Fruit fly (Drosophila melanogaster) whole organism, wandering third instar larva: ENCODE data around the gene mus301.
A peak's percentile ranks its signal among the peaks of the same experiment; 100 is the strongest.

Source experiments
- Abd-B ChIP-seq: fragments of >200 bp; optimal IDR thresholded peaks from 2 replicates; lab custom pipeline; 2017; ENCODE audit warnings: missing biosample characterization, missing genetic modification characterization
- HLH106 ChIP-seq: fragments of 200-800 bp; optimal IDR thresholded peaks from 3 replicates; lab custom pipeline; 2019; ENCODE audit warnings: missing biosample characterization, mild to moderate bottlenecking, missing genetic modification characterization, moderate library complexity
- Hnf4 ChIP-seq: fragments of 200-800 bp; sonication (Bioruptor generic); optimal IDR thresholded peaks from 2 replicates; lab custom pipeline; 2016; ENCODE audit warnings: missing biosample characterization, mild to moderate bottlenecking, missing genetic modification characterization
- Hr78 ChIP-seq: fragments of >200 bp; optimal IDR thresholded peaks from 2 replicates; lab custom pipeline; 2017; ENCODE audit warnings: missing biosample characterization, missing genetic modification characterization
- OdsH ChIP-seq: fragments of 200-800 bp; sonication (Bioruptor generic); optimal IDR thresholded peaks from 2 replicates; lab custom pipeline; 2016; ENCODE audit warnings: missing biosample characterization, mild to moderate bottlenecking, missing genetic modification characterization
- brk ChIP-seq: fragments of 200-800 bp; sonication (Bioruptor generic); optimal IDR thresholded peaks from 2 replicates; lab custom pipeline; 2016; ENCODE audit warnings: missing biosample characterization, mild to moderate bottlenecking, missing genetic modification characterization
- dl ChIP-seq, 2 experiments: fragments of 175-275, 200-275 bp in 1 of 2; fragments of 200-275 bp in 1 of 2; sonication (Bioruptor generic); optimal IDR thresholded peaks; lab custom pipeline; 2018; ENCODE audit warnings: mild to moderate bottlenecking in 2 of 2, missing biosample characterization in 2 of 2, missing genetic modification characterization in 2 of 2, moderate library complexity in 2 of 2; ENCODE audit not compliant: partially characterized antibody in 2 of 2, insufficient read depth in 1 of 2
- fru ChIP-seq: fragments of 200-800 bp; sonication (Bioruptor generic); optimal IDR thresholded peaks from 3 replicates; lab custom pipeline; 2016; ENCODE audit warnings: missing biosample characterization, mild to moderate bottlenecking, missing genetic modification characterization
- h ChIP-seq: fragments of 200-800 bp; sonication (Bioruptor generic); optimal IDR thresholded peaks from 3 replicates; lab custom pipeline; 2016; ENCODE audit warnings: missing biosample characterization, mild to moderate bottlenecking, missing genetic modification characterization
- lola ChIP-seq: fragments of >200 bp; optimal IDR thresholded peaks from 2 replicates; lab custom pipeline; 2017; ENCODE audit warnings: missing biosample characterization, missing genetic modification characterization
- pan ChIP-seq: fragments of >200 bp; optimal IDR thresholded peaks from 2 replicates; lab custom pipeline; 2017
- psq ChIP-seq: fragments of 200-800 bp; sonication (Bioruptor generic); optimal IDR thresholded peaks from 3 replicates; lab custom pipeline; 2017; ENCODE audit warnings: missing biosample characterization, mild to moderate bottlenecking, missing genetic modification characterization, moderate library complexity
- sage ChIP-seq: fragments of 200-800 bp; sonication (Bioruptor generic); optimal IDR thresholded peaks from 2 replicates; lab custom pipeline; 2016; ENCODE audit warnings: missing biosample characterization, mild to moderate bottlenecking, missing genetic modification characterization
- usp ChIP-seq: fragments of >200 bp; optimal IDR thresholded peaks from 2 replicates; lab custom pipeline; 2017; ENCODE audit warnings: missing biosample characterization, missing genetic modification characterization

dm6 chr3L:8150812-8151211 lies 13.2 kb downstream of the mus301 start:
- TF ChIP-seq lola (no peak), usp (GFP tag; lab: Kevin White, UChicago) (no peak), h (no peak), brk (GFP tag; lab: Kevin White, UChicago) (no peak), Hr78 (GFP tag; lab: Kevin White, UChicago) (no peak), sage (GFP tag; lab: Kevin White, UChicago) (no peak), fru (no peak), OdsH (GFP tag; lab: Kevin White, UChicago) (no peak), psq (GFP tag; lab: Kevin White, UChicago) (no peak), Hnf4 (GFP tag; lab: Kevin White, UChicago) (no peak), Abd-B (GFP tag; lab: Kevin White, UChicago) (no peak), dl (GFP tag; optimal IDR thresholded peaks at IDR 0.05; lab: Kevin White, UChicago; ENCODE audit: insufficient read depth in 1 of 2, partially characterized antibody in 2 of 2) (no peak), pan (lab: Kevin White, UChicago) (no peak), HLH106 (tag; lab: Kevin White, UChicago) (peak; percentile 23)
